Worm (Caenorhabditis elegans) whole organism, L3 larva: ENCODE measurements around the gene hsp-16.41.

Experiments
- ceh-82 ChIP-seq: fragments of 150-350 bp; optimal IDR thresholded peaks from 2 replicates; lab custom pipeline; 2014; ENCODE audit warnings: missing biosample characterization, missing genetic modification characterization
- daf-12 ChIP-seq: fragments of 150-350 bp; optimal IDR thresholded peaks from 2 replicates; lab custom pipeline; 2014; ENCODE audit warnings: missing biosample characterization, missing genetic modification reagents, missing genetic modification characterization
- elt-1 ChIP-seq: fragments of 150-350 bp; optimal IDR thresholded peaks from 2 replicates; lab custom pipeline; 2014; ENCODE audit warnings: missing biosample characterization, missing genetic modification characterization
- fkh-10 ChIP-seq: sonication (generic microtip); optimal IDR thresholded peaks from 2 replicates; lab custom pipeline; 2017; ENCODE audit warnings: missing biosample characterization, missing genetic modification reagents, missing genetic modification characterization
- fos-1 ChIP-seq: fragments of 150-350 bp; optimal IDR thresholded peaks from 2 replicates; lab custom pipeline; 2014; ENCODE audit warnings: missing biosample characterization, missing genetic modification characterization
- lin-39 ChIP-seq: fragments of 150-350 bp; optimal IDR thresholded peaks from 2 replicates; lab custom pipeline; 2018; ENCODE audit warnings: missing biosample characterization, missing genetic modification reagents, missing genetic modification characterization
- mdl-1 ChIP-seq: fragments of 150-350 bp; optimal IDR thresholded peaks from 2 replicates; lab custom pipeline; 2014; ENCODE audit warnings: missing biosample characterization, missing genetic modification characterization
- nhr-23 ChIP-seq: fragments of 150-350 bp; optimal IDR thresholded peaks from 2 replicates; lab custom pipeline; 2014; ENCODE audit warnings: missing biosample characterization, missing genetic modification reagents, missing genetic modification characterization
- nhr-28 ChIP-seq: fragments of 150-350 bp; optimal IDR thresholded peaks from 2 replicates; lab custom pipeline; 2014; ENCODE audit warnings: missing biosample characterization, missing genetic modification characterization
- nhr-43 ChIP-seq: sonication (generic microtip); optimal IDR thresholded peaks from 2 replicates; lab custom pipeline; 2016; ENCODE audit warnings: mild to moderate bottlenecking, missing genetic modification characterization, missing compliant biosample characterization; ENCODE audit not compliant: poor library complexity, severe bottlenecking
- snpc-4 ChIP-seq: fragments of 150-350 bp; optimal IDR thresholded peaks from 2 replicates; lab custom pipeline; 2014; ENCODE audit warnings: missing biosample characterization, missing genetic modification characterization
- zag-1 ChIP-seq: fragments of 150-350 bp; optimal IDR thresholded peaks from 2 replicates; lab custom pipeline; 2014; ENCODE audit warnings: missing biosample characterization, missing genetic modification characterization

ce11 chrV:1820749-1821148 lies 15.8 kb downstream of the hsp-16.41 start:
- no peak for TF ChIP-seq fkh-10 (GFP tag; lab: Kevin White, UChicago)
- no peak for TF ChIP-seq mdl-1 (tag; lab: Kevin White, UChicago)
- no peak for TF ChIP-seq snpc-4 (tag; lab: Kevin White, UChicago)
- TF ChIP-seq fos-1 = no peak
- no peak for TF ChIP-seq daf-12
- TF ChIP-seq ceh-82 = no peak
- TF ChIP-seq nhr-43 (tag; lab: Kevin White, UChicago) = no peak
- TF ChIP-seq zag-1 (tag; lab: Kevin White, UChicago) = no peak
- no peak for TF ChIP-seq lin-39 (tag; lab: Kevin White, UChicago)
- no peak for TF ChIP-seq elt-1 (tag; lab: Kevin White, UChicago)
- no peak for TF ChIP-seq nhr-28 (tag; lab: Kevin White, UChicago)
- no peak for TF ChIP-seq nhr-23 (tag; lab: Kevin White, UChicago)
